Fruit fly (Drosophila melanogaster) whole organism, adult: Measurements from ENCODE around the gene r2d2.

ENCODE experiments used
- CG11617 ChIP-seq: fragments of 200-800 bp; sonication (Bioruptor generic); optimal IDR thresholded peaks from 2 replicates; lab custom pipeline; 2017; ENCODE audit warnings: mild to moderate bottlenecking, missing biosample characterization, missing genetic modification reagents, missing genetic modification characterization
- CG33017 ChIP-seq: fragments of 200-800 bp; sonication (Bioruptor generic); optimal IDR thresholded peaks from 2 replicates; lab custom pipeline; 2018; ENCODE audit warnings: missing biosample characterization, mild to moderate bottlenecking, missing genetic modification characterization, moderate library complexity
- CG5204 ChIP-seq: fragments of 200-800 bp; sonication (Bioruptor generic); optimal IDR thresholded peaks from 2 replicates; lab custom pipeline; 2016; ENCODE audit warnings: missing biosample characterization, missing genetic modification characterization
- Clk ChIP-seq: fragments of 200-800 bp; sonication (Bioruptor generic); optimal IDR thresholded peaks from 2 replicates; lab custom pipeline; 2017; ENCODE audit warnings: missing biosample characterization, missing genetic modification characterization
- Crg-1 ChIP-seq: fragments of 200-800 bp; sonication (Bioruptor generic); optimal IDR thresholded peaks from 2 replicates; lab custom pipeline; 2016; ENCODE audit warnings: missing biosample characterization, missing genetic modification characterization
- Hr96 ChIP-seq: fragments of 200-800 bp; sonication (Bioruptor generic); optimal IDR thresholded peaks from 2 replicates; lab custom pipeline; 2016; ENCODE audit warnings: missing biosample characterization, missing genetic modification characterization
- Mnt ChIP-seq: fragments of 200-800 bp; sonication (Bioruptor generic); optimal IDR thresholded peaks from 2 replicates; lab custom pipeline; 2016; ENCODE audit warnings: missing biosample characterization, mild to moderate bottlenecking, missing genetic modification characterization
- kay ChIP-seq: fragments of 200-800 bp; sonication (Bioruptor generic); peaks from one replicate; lab custom pipeline; 2016; ENCODE audit warnings: missing biosample characterization, missing genetic modification characterization, borderline replicate concordance
- ovo ChIP-seq: fragments of 200-800 bp; sonication (Bioruptor generic); optimal IDR thresholded peaks from 2 replicates; lab custom pipeline; 2016; ENCODE audit warnings: missing biosample characterization, missing genetic modification characterization
- tj ChIP-seq: fragments of 200-800 bp; sonication (Bioruptor generic); optimal IDR thresholded peaks from 3 replicates; lab custom pipeline; 2017; ENCODE audit warnings: missing biosample characterization, mild to moderate bottlenecking, missing genetic modification characterization, moderate library complexity
- toe ChIP-seq: fragments of 200-800 bp; sonication (Bioruptor generic); optimal IDR thresholded peaks from 2 replicates; lab custom pipeline; 2016; ENCODE audit warnings: missing biosample characterization, missing genetic modification characterization

dm6 chr2L:7841244-7841643, 41.3 kb downstream of the r2d2 start:
- TF ChIP-seq CG33017 (tag; lab: Kevin White, UChicago) = no peak
- no peak for TF ChIP-seq Crg-1 (GFP tag; lab: Kevin White, UChicago)
- TF ChIP-seq kay (GFP tag; lab: Kevin White, UChicago) = no peak
- TF ChIP-seq Mnt (GFP tag; lab: Kevin White, UChicago) = no peak
- TF ChIP-seq ovo (GFP tag; lab: Kevin White, UChicago) = no peak
- TF ChIP-seq toe (GFP tag; lab: Kevin White, UChicago) = no peak
- no peak for TF ChIP-seq CG5204 (GFP tag; lab: Kevin White, UChicago)
- no peak for TF ChIP-seq Hr96
- TF ChIP-seq tj (GFP tag; lab: Kevin White, UChicago) = no peak
- TF ChIP-seq CG11617 = no peak
- no peak for TF ChIP-seq Clk
